Fruit fly (Drosophila melanogaster) S2 (cell line): ENCODE data around the gene CG42728.

Experiments used
- CG8478 ChIP-seq: fragments of >200 bp; optimal IDR thresholded peaks from 2 replicates; lab custom pipeline; 2018
- CTCF ChIP-seq, 2 experiments: fragments of >200 bp; optimal IDR thresholded peaks; 2 replicates each; lab custom pipeline; 2018

CG42728 gene

DNA sequence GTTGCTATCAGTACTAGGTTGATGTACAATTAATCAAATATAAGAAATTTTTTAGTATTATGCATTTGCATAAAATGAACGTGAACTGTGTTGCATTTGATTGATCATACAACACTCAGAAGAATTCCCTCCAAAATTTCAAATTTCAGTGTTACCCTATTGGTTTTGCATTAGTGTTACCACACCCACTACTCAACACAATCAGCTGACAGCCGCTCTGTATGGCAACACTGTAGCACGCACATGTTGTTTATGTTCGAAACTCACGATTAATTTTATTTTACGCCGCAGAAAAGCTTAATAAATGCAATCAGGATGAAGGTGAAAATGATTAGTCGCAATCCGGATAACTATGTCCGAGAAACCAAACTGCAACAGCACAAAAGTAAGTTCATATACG lies 29.3 kb downstream of the CG42728 start, which contains the start of gene CG7275:
Gene CG7275 (plus strand): TSS at position 215 of the 400 bp plus-strand sequence.
- TF ChIP-seq CTCF (optimal IDR thresholded peaks at IDR 0.05; lab: Kevin White, UChicago) = no peak
- no peak for TF ChIP-seq CG8478 (lab: Kevin White, UChicago)

DNA sequence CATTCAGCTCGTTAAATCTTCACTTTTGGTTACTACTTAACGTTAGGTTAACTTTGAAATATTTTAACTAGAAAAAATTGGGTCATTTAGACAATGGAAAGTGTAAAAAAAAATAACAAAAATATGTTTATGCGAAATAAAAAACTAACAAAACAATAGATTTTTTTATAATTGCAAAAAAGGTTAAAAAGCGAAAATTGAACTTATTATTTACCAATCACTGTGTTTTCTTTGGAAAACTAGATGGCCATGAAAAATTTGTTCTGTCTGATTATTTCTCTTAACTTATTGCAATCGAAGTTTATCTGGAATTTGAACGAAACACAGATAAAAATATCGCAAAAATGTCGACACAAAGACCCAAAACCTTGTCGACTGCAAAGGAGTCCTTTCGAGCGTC lies 30.1 kb downstream of the CG42728 start, which contains the start of gene CG7276:
Gene CG7276 (plus strand): TSS at position 301 of the 400 bp plus-strand sequence.
- TF ChIP-seq CTCF (optimal IDR thresholded peaks at IDR 0.05; lab: Kevin White, UChicago) (no peak), CG8478 (lab: Kevin White, UChicago) (no peak)

DNA sequence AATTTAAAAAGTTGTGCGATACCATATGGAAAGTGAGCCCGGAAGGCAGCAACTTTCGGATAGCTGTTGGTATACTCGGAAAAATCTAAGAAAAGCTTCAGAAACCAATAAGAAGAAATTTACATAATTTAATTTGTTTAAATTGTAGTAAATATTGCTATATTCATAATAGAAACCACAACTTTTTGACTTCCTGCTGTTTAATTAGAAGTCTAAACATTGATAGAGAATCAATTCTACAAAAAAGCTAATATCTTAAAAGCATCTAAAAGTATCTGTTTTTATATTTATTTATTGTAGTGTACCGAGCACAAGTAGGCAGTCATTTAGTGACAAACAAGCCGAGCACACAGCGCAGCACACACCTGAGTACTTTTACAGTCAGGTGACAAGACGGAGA lies 31.7 kb downstream of the CG42728 start, which contains the start of gene CG13455:
Gene CG13455 (plus strand): TSS at position 301 of the 400 bp plus-strand sequence.
- no peak for TF ChIP-seq CG8478 (lab: Kevin White, UChicago)
- TF ChIP-seq CTCF (optimal IDR thresholded peaks at IDR 0.05; lab: Kevin White, UChicago) = no peak

- TF ChIP-seq CG8478 (lab: Kevin White, UChicago) (no peak), CTCF (optimal IDR thresholded peaks at IDR 0.05; lab: Kevin White, UChicago) (no peak)
Observed at dm6 chr3L:15495449-15495848, 32.5 kb downstream of the CG42728 start, which contains the start of gene CG12355. CG12355 (minus strand) TSS chr3L:15495549.

DNA sequence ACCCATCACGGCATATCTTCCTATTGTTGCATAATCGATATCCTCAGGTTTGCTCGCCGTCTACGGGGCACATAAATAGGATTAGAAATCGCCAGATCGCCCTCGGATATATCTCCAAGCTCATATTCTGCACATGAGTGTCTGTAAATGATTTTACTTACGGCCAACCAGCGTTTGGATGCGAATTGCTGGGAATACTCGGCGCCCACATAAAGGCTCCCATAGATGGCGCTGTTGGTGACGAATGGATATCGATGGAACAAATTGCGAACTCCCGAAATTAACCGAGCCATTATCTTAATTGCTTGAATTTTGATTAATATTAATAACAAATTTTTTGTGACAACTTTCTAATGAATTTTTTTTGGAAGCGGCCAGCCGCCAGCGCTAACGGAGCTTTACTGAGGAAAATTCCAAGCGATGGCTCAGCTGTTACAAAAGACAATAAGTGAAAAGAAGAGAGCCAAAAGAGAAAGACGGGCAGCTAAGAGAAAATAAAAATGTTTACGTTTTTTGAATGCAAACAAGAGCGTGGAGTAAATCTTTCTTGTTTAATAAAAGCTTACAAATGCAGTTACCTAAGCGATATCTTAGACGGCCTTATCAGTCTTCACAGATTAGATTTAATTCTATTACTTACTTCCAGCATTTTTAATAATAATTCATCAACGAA lies 33.3 kb downstream of the CG42728 start:
- no peak for TF ChIP-seq CG8478 (lab: Kevin White, UChicago)
- peak; percentile 54 to 68 for TF ChIP-seq CTCF (optimal IDR thresholded peaks at IDR 0.05; lab: Kevin White, UChicago)

- TF ChIP-seq CG8478 (lab: Kevin White, UChicago) (no peak), CTCF (optimal IDR thresholded peaks at IDR 0.05; lab: Kevin White, UChicago) (no peak)
Observed at dm6 chr3L:15493886-15494598, 34.0 kb downstream of the CG42728 start.

DNA sequence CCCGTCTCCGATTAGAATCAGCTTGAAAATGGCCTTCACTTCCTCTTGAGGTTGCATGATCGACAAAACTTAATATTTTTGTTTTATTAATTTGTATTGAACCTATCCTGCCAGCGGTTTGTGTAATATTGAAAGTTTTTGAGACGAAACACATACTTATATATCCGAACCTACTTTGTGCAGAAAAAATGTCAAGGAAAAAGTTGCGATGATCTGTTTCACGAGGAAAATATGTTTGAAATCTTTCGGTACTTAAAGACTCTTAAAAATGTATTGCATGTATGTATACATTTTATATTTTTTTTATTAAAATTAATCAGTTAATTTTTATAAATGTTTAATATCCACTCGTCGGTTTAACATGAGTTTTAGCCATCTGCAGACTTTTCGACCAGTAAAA lies 42.7 kb downstream of the CG42728 start, which contains the start of gene Ran-like:
Gene Ran-like (minus strand): TSS at position 101 of the 400 bp plus-strand sequence.
- TF ChIP-seq CG8478 (lab: Kevin White, UChicago) (no peak), CTCF (optimal IDR thresholded peaks at IDR 0.05; lab: Kevin White, UChicago) (no peak)
